Worm (Caenorhabditis elegans) whole organism, mixed stage, embryonic: ENCODE measurements around the gene T07D3.4.

ENCODE experiments used
- M03D4.4 ChIP-seq: sonication (generic microtip); optimal IDR thresholded peaks from 2 replicates; lab custom pipeline; 2017; ENCODE audit warnings: mild to moderate bottlenecking, missing genetic modification characterization, missing compliant biosample characterization
- bed-3 ChIP-seq: fragments of 200-800 bp; sonication (Bioruptor generic); optimal IDR thresholded peaks from 3 replicates; lab custom pipeline; 2018; ENCODE audit warnings: mild to moderate bottlenecking, missing genetic modification characterization, moderate library complexity, missing compliant biosample characterization
- blmp-1 ChIP-seq: fragments of 150-350 bp; optimal IDR thresholded peaks from 2 replicates; lab custom pipeline; 2014; ENCODE audit warnings: missing biosample characterization, missing genetic modification characterization
- ceh-39 ChIP-seq: fragments of 150-350 bp; optimal IDR thresholded peaks from 2 replicates; lab custom pipeline; 2014; ENCODE audit warnings: missing biosample characterization, missing genetic modification characterization
- ceh-43 ChIP-seq: fragments of 200-800 bp; sonication (Bioruptor generic); optimal IDR thresholded peaks from 2 replicates; lab custom pipeline; 2018; ENCODE audit warnings: mild to moderate bottlenecking, missing genetic modification characterization, moderate library complexity, missing compliant biosample characterization
- ceh-83 ChIP-seq: fragments of 200-800 bp; sonication (Bioruptor generic); optimal IDR thresholded peaks from 2 replicates; lab custom pipeline; 2018; ENCODE audit warnings: mild to moderate bottlenecking, missing genetic modification characterization, missing compliant biosample characterization
- cnd-1 ChIP-seq: fragments of 200-800 bp; sonication (Bioruptor generic); optimal IDR thresholded peaks from 2 replicates; lab custom pipeline; 2018; ENCODE audit warnings: mild to moderate bottlenecking, missing genetic modification characterization, missing compliant biosample characterization
- drap-1 ChIP-seq: fragments of 200-800 bp; sonication (Bioruptor generic); optimal IDR thresholded peaks from 3 replicates; lab custom pipeline; 2018; ENCODE audit warnings: mild to moderate bottlenecking, missing genetic modification characterization, missing compliant biosample characterization
- elt-1 ChIP-seq: sonication (generic microtip); optimal IDR thresholded peaks from 2 replicates; lab custom pipeline; 2017; ENCODE audit warnings: missing genetic modification characterization, mild to moderate bottlenecking, missing compliant biosample characterization, antibody characterized with exemption, moderate library complexity, borderline replicate concordance; ENCODE audit not compliant: insufficient read depth
- elt-3 ChIP-seq: fragments of 150-350 bp; optimal IDR thresholded peaks from 2 replicates; lab custom pipeline; 2014; ENCODE audit warnings: missing biosample characterization, missing genetic modification characterization
- flh-1 ChIP-seq: fragments of 200-800 bp; sonication (Bioruptor generic); optimal IDR thresholded peaks from 2 replicates; lab custom pipeline; 2018; ENCODE audit warnings: mild to moderate bottlenecking, missing genetic modification characterization, moderate library complexity, missing compliant biosample characterization
- ham-2 ChIP-seq: fragments of 200-800 bp; sonication (Bioruptor generic); optimal IDR thresholded peaks from 2 replicates; lab custom pipeline; 2018; ENCODE audit warnings: mild to moderate bottlenecking, missing genetic modification characterization, missing compliant biosample characterization
- hlh-1 ChIP-seq: fragments of 150-350 bp; optimal IDR thresholded peaks from 2 replicates; lab custom pipeline; 2014; ENCODE audit warnings: missing biosample characterization, missing genetic modification reagents, missing genetic modification characterization
- lin-13 ChIP-seq: fragments of 150-350 bp; optimal IDR thresholded peaks from 2 replicates; lab custom pipeline; 2014; ENCODE audit warnings: missing biosample characterization, missing genetic modification characterization
- lin-32 ChIP-seq: fragments of 200-800 bp; sonication (Bioruptor generic); optimal IDR thresholded peaks from 2 replicates; lab custom pipeline; 2018; ENCODE audit warnings: mild to moderate bottlenecking, missing genetic modification characterization, missing compliant biosample characterization
- lsy-2 ChIP-seq: fragments of 150-350 bp; optimal IDR thresholded peaks from 2 replicates; lab custom pipeline; 2014; ENCODE audit warnings: missing biosample characterization, missing genetic modification characterization
- mab-5 ChIP-seq: fragments of 150-350 bp; optimal IDR thresholded peaks from 2 replicates; lab custom pipeline; 2014; ENCODE audit warnings: missing biosample characterization, missing genetic modification characterization
- mep-1 ChIP-seq: fragments of 150-350 bp; optimal IDR thresholded peaks from 2 replicates; lab custom pipeline; 2017; ENCODE audit warnings: missing biosample characterization, missing genetic modification reagents, missing genetic modification characterization, inconsistent platforms
- mls-2 ChIP-seq: sonication (generic microtip); optimal IDR thresholded peaks from 2 replicates; lab custom pipeline; 2016; ENCODE audit warnings: mild to moderate bottlenecking, missing genetic modification characterization, moderate library complexity, missing compliant biosample characterization
- nhr-12 ChIP-seq: fragments of 150-350 bp; optimal IDR thresholded peaks from 2 replicates; lab custom pipeline; 2014; ENCODE audit warnings: missing biosample characterization, missing genetic modification characterization
- nhr-237 ChIP-seq: fragments of 150-350 bp; optimal IDR thresholded peaks from 2 replicates; lab custom pipeline; 2014; ENCODE audit warnings: missing biosample characterization, missing genetic modification characterization
- nhr-28 ChIP-seq: fragments of 150-350 bp; optimal IDR thresholded peaks from 2 replicates; lab custom pipeline; 2014; ENCODE audit warnings: missing biosample characterization, missing genetic modification characterization
- nhr-76 ChIP-seq: sonication (generic microtip); optimal IDR thresholded peaks from 2 replicates; lab custom pipeline; 2017; ENCODE audit warnings: missing biosample characterization, missing genetic modification characterization
- pha-4 ChIP-seq: fragments of 150-350 bp; optimal IDR thresholded peaks from 2 replicates; lab custom pipeline; 2018; ENCODE audit warnings: missing biosample characterization, missing genetic modification reagents, missing genetic modification characterization
- sem-2 ChIP-seq: fragments of 200-800 bp; sonication (Bioruptor generic); optimal IDR thresholded peaks from 2 replicates; lab custom pipeline; 2018; ENCODE audit warnings: mild to moderate bottlenecking, missing genetic modification characterization, missing compliant biosample characterization
- snpc-4 ChIP-seq: fragments of 150-350 bp; optimal IDR thresholded peaks from 2 replicates; lab custom pipeline; 2014; ENCODE audit warnings: missing biosample characterization, missing genetic modification characterization
- sptf-1 ChIP-seq: sonication (generic microtip); optimal IDR thresholded peaks from 2 replicates; lab custom pipeline; 2017; ENCODE audit warnings: mild to moderate bottlenecking, missing genetic modification characterization, moderate library complexity, missing compliant biosample characterization
- tbx-8 ChIP-seq: fragments of 200-800 bp; sonication (Bioruptor generic); optimal IDR thresholded peaks from 2 replicates; lab custom pipeline; 2018; ENCODE audit warnings: mild to moderate bottlenecking, missing genetic modification characterization, moderate library complexity, missing compliant biosample characterization
- unc-39 ChIP-seq: fragments of 150-350 bp; optimal IDR thresholded peaks from 2 replicates; lab custom pipeline; 2014; ENCODE audit warnings: missing biosample characterization, missing genetic modification characterization
- unc-62 ChIP-seq: fragments of 150-350 bp; optimal IDR thresholded peaks from 2 replicates; lab custom pipeline; 2014; ENCODE audit warnings: missing biosample characterization, missing genetic modification reagents, missing genetic modification characterization
- zip-8 ChIP-seq: fragments of 150-350 bp; optimal IDR thresholded peaks from 2 replicates; lab custom pipeline; 2014; ENCODE audit warnings: missing biosample characterization, missing genetic modification characterization
- ztf-11 ChIP-seq: fragments of 150-350 bp; optimal IDR thresholded peaks from 2 replicates; lab custom pipeline; 2014; ENCODE audit warnings: missing biosample characterization, missing genetic modification characterization

The T07D3.4 gene

DNA sequence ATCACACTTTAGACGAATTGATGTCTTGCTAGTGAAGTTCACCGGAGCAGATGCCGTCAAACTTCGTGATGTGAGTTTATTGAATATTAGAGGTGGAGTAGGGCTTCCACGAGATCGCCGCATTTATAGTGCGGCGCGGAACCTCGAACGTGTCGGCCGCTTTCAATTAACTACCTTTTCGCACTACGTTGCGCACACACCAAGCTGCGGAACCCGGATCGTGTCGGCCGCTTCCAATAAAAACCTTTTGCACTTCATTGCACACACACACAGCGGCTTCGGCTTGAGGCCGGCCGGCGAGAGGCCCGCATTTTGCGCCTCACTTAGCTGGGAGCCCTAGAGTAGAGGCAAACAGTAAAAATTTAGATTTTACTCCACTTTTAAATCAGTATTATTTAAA, 17.2 kb downstream of the T07D3.4 start:
- TF ChIP-seq tbx-8 (GFP tag; lab: Kevin White, UChicago): no peak
- TF ChIP-seq nhr-28 (tag; lab: Kevin White, UChicago): no peak
- TF ChIP-seq M03D4.4 (tag; lab: Kevin White, UChicago): no peak
- TF ChIP-seq pha-4 (tag; lab: Kevin White, UChicago): no peak
- no peak for TF ChIP-seq bed-3
- no peak for TF ChIP-seq flh-1
- no peak for TF ChIP-seq mls-2 (tag; lab: Kevin White, UChicago)
- TF ChIP-seq lin-13 (tag; lab: Kevin White, UChicago): no peak
- TF ChIP-seq unc-62 (GFP tag; lab: Kevin White, UChicago): no peak
- no peak for TF ChIP-seq unc-39
- no peak for TF ChIP-seq elt-1 (tag; lab: Kevin White, UChicago)
- no peak for TF ChIP-seq ceh-83 (GFP tag; lab: Kevin White, UChicago)
- TF ChIP-seq cnd-1 (tag; lab: Kevin White, UChicago): no peak

DNA sequence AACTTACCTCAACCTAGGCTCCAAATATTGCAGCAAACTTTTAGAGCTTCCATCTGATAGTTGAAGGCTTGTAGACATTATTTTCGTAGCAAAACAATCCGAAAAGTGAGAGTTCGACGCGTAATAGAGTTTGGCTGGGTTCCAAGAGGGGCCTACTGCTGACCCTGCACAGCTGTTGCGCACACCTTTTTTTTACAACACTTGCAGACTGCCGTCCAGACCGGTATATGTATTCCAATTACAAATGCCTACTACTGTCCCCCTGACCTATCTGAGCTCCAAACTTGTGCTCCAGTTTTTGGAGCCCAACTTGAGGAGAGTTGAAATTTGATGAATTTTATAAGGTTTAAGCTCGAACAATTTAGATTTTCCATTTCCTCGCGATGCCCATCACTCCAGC, 21.4 kb downstream of the T07D3.4 start, which contains the start of the genes fbxc-24 and fbxc-27:
TSS of gene fbxc-24 (minus strand) at position 101 of the 400 bp plus-strand sequence.
TSS of gene fbxc-27 (plus strand) at position 216 of the 400 bp plus-strand sequence.
- TF ChIP-seq hlh-1 (tag; lab: Kevin White, UChicago) (peak; percentile 68), zip-8 (no peak)
- TF ChIP-seq, all 35 proteins: peak for 1

- TF ChIP-seq ztf-11 (tag; lab: Kevin White, UChicago): no peak
- TF ChIP-seq ham-2 (GFP tag; lab: Kevin White, UChicago): no peak
- TF ChIP-seq mep-1 (tag; lab: Kevin White, UChicago): no peak
- TF ChIP-seq M03D4.4 (tag; lab: Kevin White, UChicago): no peak
- TF ChIP-seq mab-5 (tag; lab: Kevin White, UChicago): no peak
Measured at ce11 chrII:911680-912079, 23.6 kb downstream of the T07D3.4 start, which contains the start of gene fbxc-31. Gene fbxc-31, plus strand, starts transcription at chrII:911980.

DNA sequence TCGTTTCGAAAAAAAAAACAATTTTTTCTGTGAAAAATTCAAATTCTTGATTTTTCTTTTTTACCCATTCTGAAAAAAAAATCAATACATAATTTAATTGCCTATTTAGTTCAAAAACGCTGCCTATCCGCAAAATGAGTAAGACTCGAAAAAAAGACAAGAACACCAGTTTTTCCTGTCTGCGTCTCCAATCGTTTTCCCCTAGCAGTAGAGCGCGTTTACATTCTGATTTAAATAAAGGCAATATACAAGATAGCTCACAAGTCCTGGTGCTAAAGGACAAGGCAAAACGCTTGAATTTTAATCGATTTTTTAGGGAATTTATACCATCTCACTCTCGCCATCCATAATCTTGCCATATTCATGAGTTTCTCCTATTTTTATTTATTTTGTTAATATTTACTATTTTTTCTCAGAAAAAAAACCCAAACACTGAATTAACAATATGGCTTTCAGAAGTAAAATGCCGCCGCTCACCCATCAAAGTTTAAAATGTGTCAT, 25.2 kb downstream of the T07D3.4 start, which contains the start of gene fbxc-33:
TSS of gene fbxc-33 (plus strand) at position 451 of the 501 bp plus-strand sequence.
- TF ChIP-seq drap-1 (GFP tag; lab: Kevin White, UChicago) (no peak), cnd-1 (tag; lab: Kevin White, UChicago) (no peak), pha-4 (tag; lab: Kevin White, UChicago) (peak; percentile 40), lsy-2 (peak; percentile 22), sptf-1 (tag; lab: Kevin White, UChicago) (no peak), snpc-4 (tag; lab: Kevin White, UChicago) (no peak), sem-2 (no peak), unc-62 (GFP tag; lab: Kevin White, UChicago) (no peak), lin-32 (GFP tag; lab: Kevin White, UChicago) (no peak), hlh-1 (tag; lab: Kevin White, UChicago) (no peak), elt-3 (no peak), M03D4.4 (tag; lab: Kevin White, UChicago) (no peak), mep-1 (tag; lab: Kevin White, UChicago) (peak; percentile 65), mab-5 (tag; lab: Kevin White, UChicago) (no peak), bed-3 (no peak), flh-1 (no peak)

ce11 chrII:915206-915605, 27.1 kb downstream of the T07D3.4 start:
- TF ChIP-seq mep-1 (tag; lab: Kevin White, UChicago): no peak
- TF ChIP-seq snpc-4 (tag; lab: Kevin White, UChicago): no peak
- no peak for TF ChIP-seq nhr-237 (tag; lab: Kevin White, UChicago)
- TF ChIP-seq tbx-8 (GFP tag; lab: Kevin White, UChicago): no peak
- no peak for TF ChIP-seq blmp-1 (tag; lab: Kevin White, UChicago)
- TF ChIP-seq lin-32 (GFP tag; lab: Kevin White, UChicago): no peak
- TF ChIP-seq unc-39: no peak
- TF ChIP-seq ceh-39 (tag; lab: Kevin White, UChicago): no peak
- no peak for TF ChIP-seq nhr-12 (tag; lab: Kevin White, UChicago)
- TF ChIP-seq ceh-43: no peak
- no peak for TF ChIP-seq nhr-76 (tag; lab: Kevin White, UChicago)
- no peak for TF ChIP-seq unc-62 (GFP tag; lab: Kevin White, UChicago)
- TF ChIP-seq mab-5 (tag; lab: Kevin White, UChicago): no peak
- TF ChIP-seq pha-4 (tag; lab: Kevin White, UChicago): no peak
- no peak for TF ChIP-seq ztf-11 (tag; lab: Kevin White, UChicago)
